Fruit fly (Drosophila melanogaster) whole organism, embryonic: ENCODE results near the gene tau.
A peak's percentile ranks its signal among the peaks of the same experiment; 100 is the strongest.

Experiments
- Atf-2 ChIP-seq: fragments of 200-800 bp; sonication (Bioruptor generic); optimal IDR thresholded peaks from 2 replicates; lab custom pipeline; 2016; ENCODE audit warnings: missing biosample characterization, missing genetic modification characterization
- C15 ChIP-seq: fragments of 200-800 bp; sonication (Bioruptor generic); IDR thresholded peaks from 3 replicates; pipeline ENCODE4 v1.3.6; 2022; ENCODE audit warnings: missing biosample characterization, missing genetic modification characterization
- CG10147 ChIP-seq: fragments of 200-800 bp; sonication (Bioruptor generic); optimal IDR thresholded peaks from 2 replicates; lab custom pipeline; 2019; ENCODE audit warnings: missing biosample characterization, mild to moderate bottlenecking, missing genetic modification characterization, moderate library complexity
- CG10543 ChIP-seq: fragments of 200-800 bp; sonication (Bioruptor generic); optimal IDR thresholded peaks from 3 replicates; lab custom pipeline; 2017; ENCODE audit warnings: missing biosample characterization, mild to moderate bottlenecking, missing genetic modification characterization, moderate library complexity
- CG11504 ChIP-seq: fragments of 200-800 bp; sonication (Bioruptor generic); optimal IDR thresholded peaks from 3 replicates; lab custom pipeline; 2019; ENCODE audit warnings: missing biosample characterization, mild to moderate bottlenecking, missing genetic modification characterization, moderate library complexity
- CG13123 ChIP-seq: fragments of 200-800 bp; sonication (Bioruptor generic); optimal IDR thresholded peaks from 2 replicates; lab custom pipeline; 2016; ENCODE audit warnings: missing biosample characterization, missing genetic modification characterization
- CG14441 ChIP-seq: fragments of 200-800 bp; sonication (Bioruptor generic); IDR thresholded peaks from 2 replicates; pipeline ENCODE4 v1.3.6; 2022; ENCODE audit warnings: missing biosample characterization, missing genetic modification characterization
- CG14667 ChIP-seq: fragments of 200-800 bp; sonication (Bioruptor generic); IDR thresholded peaks from 2 replicates; pipeline ENCODE4 v1.3.6; 2022; ENCODE audit warnings: missing biosample characterization, missing genetic modification characterization
- CG14710 ChIP-seq: fragments of 200-800 bp; sonication (Bioruptor generic); optimal IDR thresholded peaks from 3 replicates; lab custom pipeline; 2019; ENCODE audit warnings: missing biosample characterization, mild to moderate bottlenecking, missing genetic modification characterization, moderate library complexity
- CG1602 ChIP-seq: fragments of 200-800 bp; sonication (Bioruptor generic); optimal IDR thresholded peaks from 3 replicates; lab custom pipeline; 2016; ENCODE audit warnings: missing biosample characterization, missing genetic modification characterization
- CG17829 ChIP-seq: fragments of 200-800 bp; optimal IDR thresholded peaks from 2 replicates; lab custom pipeline; 2019; ENCODE audit warnings: missing biosample characterization, mild to moderate bottlenecking, missing genetic modification characterization, moderate library complexity
- CG1792 ChIP-seq: fragments of 200-800 bp; sonication (Bioruptor generic); optimal IDR thresholded peaks from 2 replicates; lab custom pipeline; 2016; ENCODE audit warnings: missing biosample characterization, missing genetic modification characterization
- CG3847 ChIP-seq: fragments of 200-800 bp; sonication (Bioruptor generic); IDR thresholded peaks from 2 replicates; pipeline ENCODE4 v1.3.6; 2022; ENCODE audit warnings: missing biosample characterization, missing genetic modification characterization
- CG4707 ChIP-seq: fragments of 200-800 bp; sonication (Bioruptor generic); optimal IDR thresholded peaks from 2 replicates; lab custom pipeline; 2018; ENCODE audit warnings: missing biosample characterization, mild to moderate bottlenecking, missing genetic modification characterization, moderate library complexity
- CG5180 ChIP-seq: fragments of 200-800 bp; sonication (Bioruptor generic); optimal IDR thresholded peaks from 3 replicates; lab custom pipeline; 2017; ENCODE audit warnings: missing biosample characterization, missing genetic modification characterization, mild to moderate bottlenecking, moderate library complexity, missing genetic modification reagents
- CG7372 ChIP-seq: fragments of 200-800 bp; sonication (Bioruptor generic); IDR thresholded peaks from 2 replicates; pipeline ENCODE4 v1.3.6; 2022; ENCODE audit warnings: missing biosample characterization, missing genetic modification characterization
- CG8281 ChIP-seq: fragments of 200-800 bp; sonication (Bioruptor generic); optimal IDR thresholded peaks from 2 replicates; lab custom pipeline; 2018; ENCODE audit warnings: missing biosample characterization, mild to moderate bottlenecking, missing genetic modification characterization, moderate library complexity
- CG8765 ChIP-seq: fragments of 200-800 bp; sonication (Bioruptor generic); IDR thresholded peaks from 2 replicates; pipeline ENCODE4 v1.3.6; 2022; ENCODE audit warnings: missing biosample characterization, missing genetic modification characterization
- CG8924 ChIP-seq: fragments of 200-800 bp; optimal IDR thresholded peaks from 3 replicates; lab custom pipeline; 2019; ENCODE audit warnings: missing biosample characterization, mild to moderate bottlenecking, missing genetic modification characterization, moderate library complexity
- CHES-1-like ChIP-seq: fragments of 200-800 bp; sonication (Bioruptor generic); optimal IDR thresholded peaks from 2 replicates; lab custom pipeline; 2016; ENCODE audit warnings: missing biosample characterization, missing genetic modification characterization
- Doc3 ChIP-seq: fragments of 200-800 bp; sonication (Bioruptor generic); IDR thresholded peaks from 3 replicates; pipeline ENCODE4 v1.3.6; 2022; ENCODE audit warnings: missing biosample characterization, missing genetic modification characterization; ENCODE audit not compliant: partially characterized antibody
- ERR ChIP-seq: fragments of 200-800 bp; sonication (Bioruptor generic); optimal IDR thresholded peaks from 2 replicates; lab custom pipeline; 2016; ENCODE audit warnings: missing biosample characterization, missing genetic modification characterization
- Ets65A ChIP-seq: fragments of 200-800 bp; sonication (Bioruptor generic); peaks from one replicate; lab custom pipeline; 2016; ENCODE audit warnings: missing biosample characterization, missing genetic modification characterization
- Kr ChIP-seq: fragments of 200-800 bp; sonication (Bioruptor generic); optimal IDR thresholded peaks from 2 replicates; lab custom pipeline; 2017; ENCODE audit warnings: missing biosample characterization, mild to moderate bottlenecking, missing genetic modification characterization
- Nf-YA ChIP-seq: fragments of 200-800 bp; sonication (Bioruptor generic); IDR thresholded peaks from 2 replicates; pipeline ENCODE4 v1.3.6; 2022; ENCODE audit warnings: missing biosample characterization, missing genetic modification characterization
- Ptx1 ChIP-seq: fragments of 200-800 bp; sonication (Bioruptor generic); IDR thresholded peaks from 2 replicates; pipeline ENCODE4 v1.3.6; 2022; ENCODE audit warnings: missing biosample characterization, missing genetic modification characterization
- Scr ChIP-seq: fragments of 200-800 bp; sonication (Bioruptor generic); IDR thresholded peaks from 2 replicates; pipeline ENCODE4 v1.3.6; 2022; ENCODE audit warnings: missing biosample characterization, missing genetic modification characterization; ENCODE audit not compliant: partially characterized antibody
- Tbp ChIP-seq: fragments of >200 bp; optimal IDR thresholded peaks from 2 replicates; lab custom pipeline; 2018; ENCODE audit warnings: missing biosample characterization, missing genetic modification characterization
- Usf ChIP-seq: fragments of 200-800 bp; sonication (Bioruptor generic); optimal IDR thresholded peaks from 2 replicates; lab custom pipeline; 2017; ENCODE audit warnings: missing genotype, missing biosample characterization, missing genetic modification characterization
- corto ChIP-seq: fragments of 200-800 bp; sonication (Bioruptor generic); optimal IDR thresholded peaks from 2 replicates; lab custom pipeline; 2016; ENCODE audit warnings: missing biosample characterization, mild to moderate bottlenecking, missing genetic modification characterization, moderate library complexity
- dm ChIP-seq: fragments of 200-800 bp; sonication (Bioruptor generic); optimal IDR thresholded peaks from 3 replicates; lab custom pipeline; 2016; ENCODE audit warnings: missing biosample characterization, missing genetic modification characterization
- ems ChIP-seq: fragments of 200-800 bp; sonication (Bioruptor generic); optimal IDR thresholded peaks from 3 replicates; lab custom pipeline; 2016; ENCODE audit warnings: missing biosample characterization, missing genetic modification characterization
- gt ChIP-seq: fragments of 200-800 bp; sonication (Bioruptor generic); IDR thresholded peaks from 2 replicates; pipeline ENCODE4 v1.3.6; 2022; ENCODE audit warnings: missing biosample characterization, missing genetic modification characterization
- her ChIP-seq: fragments of 200-800 bp; sonication (Bioruptor generic); optimal IDR thresholded peaks from 2 replicates; lab custom pipeline; 2016; ENCODE audit warnings: missing biosample characterization, missing genetic modification characterization
- jigr1 ChIP-seq: fragments of 200-800 bp; sonication (Bioruptor generic); IDR thresholded peaks from 3 replicates; pipeline ENCODE4 v1.3.6; 2022; ENCODE audit warnings: missing biosample characterization, missing genetic modification characterization
- jing ChIP-seq: fragments of 200-800 bp; sonication (Bioruptor generic); optimal IDR thresholded peaks from 2 replicates; lab custom pipeline; 2018; ENCODE audit warnings: missing biosample characterization, mild to moderate bottlenecking, missing genetic modification characterization
- jumu ChIP-seq: fragments of 200-800 bp; sonication (Bioruptor generic); optimal IDR thresholded peaks from 3 replicates; lab custom pipeline; 2016; ENCODE audit warnings: missing biosample characterization, missing genetic modification characterization
- kah ChIP-seq: fragments of 200-800 bp; sonication (Bioruptor generic); optimal IDR thresholded peaks from 2 replicates; lab custom pipeline; 2018; ENCODE audit warnings: missing biosample characterization, mild to moderate bottlenecking, missing genetic modification characterization
- lilli ChIP-seq: fragments of 200-800 bp; sonication (Bioruptor generic); optimal IDR thresholded peaks from 3 replicates; lab custom pipeline; 2016; ENCODE audit warnings: missing biosample characterization, missing genetic modification characterization
- mirr ChIP-seq: fragments of 200-800 bp; sonication (Bioruptor generic); optimal IDR thresholded peaks from 3 replicates; lab custom pipeline; 2018; ENCODE audit warnings: missing biosample characterization, mild to moderate bottlenecking, missing genetic modification characterization
- otp ChIP-seq: fragments of 200-800 bp; sonication (Bioruptor generic); IDR thresholded peaks from 3 replicates; pipeline ENCODE4, ENCODE4 v1.3.6; 2022; ENCODE audit warnings: missing biosample characterization, missing genetic modification characterization
- peb ChIP-seq: fragments of 200-800 bp; sonication (Bioruptor generic); IDR thresholded peaks from 2 replicates; pipeline ENCODE4 v1.3.6; 2022; ENCODE audit warnings: missing biosample characterization, missing genetic modification characterization
- prd ChIP-seq, 3 experiments: fragments of >200 bp in 2 of 3; fragments of 200-800 bp in 1 of 3; sonication (Bioruptor generic) in 1 of 3; optimal IDR thresholded peaks in 2 of 3; IDR thresholded peaks in 1 of 3; 2 replicates in 2 of 3; 3 replicates in 1 of 3; pipeline versions ENCODE4 v1.3.6 to Lab custom; 2017 to 2022; ENCODE audit warnings: missing biosample characterization in 1 of 3, missing genetic modification characterization in 1 of 3
- pum ChIP-seq: fragments of 200-800 bp; sonication (Bioruptor generic); optimal IDR thresholded peaks from 2 replicates; lab custom pipeline; 2016; ENCODE audit warnings: missing biosample characterization, missing genetic modification characterization
- run ChIP-seq: fragments of 200-800 bp; sonication (Bioruptor generic); optimal IDR thresholded peaks from 3 replicates; lab custom pipeline; 2018; ENCODE audit warnings: missing biosample characterization, mild to moderate bottlenecking, missing genetic modification characterization
- scrt ChIP-seq: fragments of 200-800 bp; sonication (Bioruptor generic); optimal IDR thresholded peaks from 2 replicates; lab custom pipeline; 2018; ENCODE audit warnings: missing biosample characterization, mild to moderate bottlenecking, missing genetic modification characterization, moderate library complexity
- sens ChIP-seq: fragments of 200-800 bp; sonication (Bioruptor generic); peaks from one replicate; lab custom pipeline; 2016; ENCODE audit warnings: missing biosample characterization, missing genetic modification characterization
- sna ChIP-seq: fragments of 200-800 bp; sonication (Bioruptor generic); IDR thresholded peaks from 2 replicates; pipeline ENCODE4 v1.3.6; 2022; ENCODE audit warnings: missing biosample characterization, missing genetic modification characterization; ENCODE audit not compliant: partially characterized antibody
- tin ChIP-seq: fragments of 200-800 bp; sonication (Bioruptor generic); optimal IDR thresholded peaks from 3 replicates; lab custom pipeline; 2016; ENCODE audit warnings: missing biosample characterization, missing genetic modification characterization
- tll ChIP-seq, 2 experiments: fragments of 200-800 bp in 1 of 2; fragments of >200 bp in 1 of 2; sonication (Bioruptor generic) in 1 of 2; optimal IDR thresholded peaks; 2 replicates each; lab custom pipeline; 2017 to 2019; ENCODE audit warnings: missing biosample characterization in 2 of 2, missing genetic modification characterization in 2 of 2, mild to moderate bottlenecking in 1 of 2, moderate library complexity in 1 of 2
- usp ChIP-seq: fragments of >200 bp; optimal IDR thresholded peaks from 2 replicates; lab custom pipeline; 2017; ENCODE audit warnings: missing biosample characterization, missing genetic modification characterization
- vvl ChIP-seq: fragments of 200-800 bp; sonication (Bioruptor generic); IDR thresholded peaks from 2 replicates; pipeline ENCODE4 v1.3.6; 2022; ENCODE audit warnings: missing biosample characterization, missing genetic modification characterization

tau gene

DNA sequence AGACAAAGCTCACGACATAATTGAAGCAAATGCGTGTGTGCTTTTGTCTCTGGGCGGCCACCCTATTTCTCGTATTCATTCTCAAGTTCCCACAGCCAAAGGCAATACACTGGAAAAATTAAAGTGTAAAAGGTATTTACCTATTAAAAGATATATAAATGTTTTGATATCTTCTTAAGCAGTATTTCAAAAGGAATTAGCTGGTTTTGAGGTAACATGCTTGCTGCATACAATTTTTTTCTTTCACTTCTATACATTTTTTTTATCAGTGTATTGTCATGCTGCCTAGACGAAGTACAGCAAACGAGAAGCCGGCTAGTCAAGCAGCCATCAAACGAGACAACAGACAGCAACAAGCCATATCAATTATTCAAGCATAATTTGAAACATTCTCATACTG lies 43.0 kb downstream of the tau start (continued):
- no peak for TF ChIP-seq tll (GFP tag; optimal IDR thresholded peaks at IDR 0.05; lab: Kevin White, UChicago)
- no peak for TF ChIP-seq CG14710 (tag; lab: Kevin White, UChicago)
- TF ChIP-seq mirr = no peak
- no peak for TF ChIP-seq CHES-1-like (GFP tag; lab: Kevin White, UChicago)
- TF ChIP-seq scrt (GFP tag; lab: Kevin White, UChicago) = peak; percentile 61
- no peak for TF ChIP-seq her (GFP tag; lab: Kevin White, UChicago)
- no peak for TF ChIP-seq jing (GFP tag; lab: Kevin White, UChicago)
- no peak for TF ChIP-seq ERR
- no peak for TF ChIP-seq CG14441 (GFP tag; lab: Robert Waterston, UW)
- TF ChIP-seq CG8281 = no peak
- no peak for TF ChIP-seq lilli
- TF ChIP-seq CG8765 (GFP tag; lab: Robert Waterston, UW) = no peak
- TF ChIP-seq ems (GFP tag; lab: Kevin White, UChicago) = no peak
- TF ChIP-seq CG10147 = peak; percentile 21
- no peak for TF ChIP-seq CG5180 (GFP tag; lab: Kevin White, UChicago)
- TF ChIP-seq kah (GFP tag; lab: Kevin White, UChicago) = no peak
- no peak for TF ChIP-seq gt
- TF ChIP-seq jumu (GFP tag; lab: Kevin White, UChicago) = no peak
- no peak for TF ChIP-seq CG10543
- no peak for TF ChIP-seq Kr (GFP tag; lab: Kevin White, UChicago)
- no peak for TF ChIP-seq Tbp
- TF ChIP-seq pum (GFP tag; lab: Kevin White, UChicago) = no peak
- TF ChIP-seq corto (GFP tag; lab: Kevin White, UChicago) = no peak
- no peak for TF ChIP-seq Doc3
- no peak for TF ChIP-seq CG4707 (GFP tag; lab: Kevin White, UChicago)
- no peak for TF ChIP-seq Ptx1 (GFP tag; lab: Robert Waterston, UW)
- TF ChIP-seq tin (GFP tag; lab: Kevin White, UChicago) = no peak
- TF ChIP-seq usp (GFP tag; lab: Kevin White, UChicago) = no peak
- TF ChIP-seq CG17829 = no peak
- no peak for TF ChIP-seq Atf-2 (GFP tag; lab: Kevin White, UChicago)
- no peak for TF ChIP-seq otp
- peak; percentile 70 for TF ChIP-seq CG11504
- no peak for TF ChIP-seq dm (GFP tag; lab: Kevin White, UChicago)
- TF ChIP-seq sna (GFP tag; lab: Robert Waterston, UW) = no peak
- no peak for TF ChIP-seq jigr1 (GFP tag; lab: Robert Waterston, UW)
- no peak for TF ChIP-seq Usf (GFP tag; lab: Kevin White, UChicago)
- peak; percentile 13 for TF ChIP-seq CG8924 (tag; lab: Kevin White, UChicago)
- peak; percentile 63 for TF ChIP-seq sens (GFP tag; lab: Kevin White, UChicago)
- TF ChIP-seq CG7372 = 0 out of 2 replicates have a peak, but pooled peaks have one; percentile 8
- TF ChIP-seq Nf-YA (GFP tag; lab: Robert Waterston, UW) = no peak
- no peak for TF ChIP-seq C15 (GFP tag; lab: Robert Waterston, UW)
- TF ChIP-seq CG3847 (GFP tag; lab: Robert Waterston, UW) = 0 out of 2 replicates have a peak, but pooled peaks have one; percentile 6
- TF ChIP-seq Scr (GFP tag; lab: Robert Waterston, UW) = no peak
- no peak for TF ChIP-seq CG1792 (GFP tag; lab: Kevin White, UChicago)
- TF ChIP-seq CG14667 (GFP tag; lab: Robert Waterston, UW) = no peak
- TF ChIP-seq prd (optimal IDR thresholded peaks at IDR 0.05; lab: Kevin White, UChicago) = no peak
- no peak; the same call in 2 of the 3 replicates for TF ChIP-seq prd (GFP tag; IDR thresholded peaks at IDR 0.05; lab: Robert Waterston, UW)
- TF ChIP-seq CG13123 (GFP tag; lab: Kevin White, UChicago) = no peak
- TF ChIP-seq run = no peak
- TF ChIP-seq peb (GFP tag; lab: Robert Waterston, UW) = no peak
- no peak for TF ChIP-seq CG1602 (GFP tag; lab: Kevin White, UChicago)
- TF ChIP-seq Ets65A (GFP tag; lab: Kevin White, UChicago) = peak; percentile 12
- TF ChIP-seq vvl (GFP tag; lab: Robert Waterston, UW) = 0 out of 2 replicates have a peak, but pooled peaks have one; percentile 16
